Worm (Caenorhabditis elegans): Measurements from ENCODE around the gene memo-1.

DNA sequence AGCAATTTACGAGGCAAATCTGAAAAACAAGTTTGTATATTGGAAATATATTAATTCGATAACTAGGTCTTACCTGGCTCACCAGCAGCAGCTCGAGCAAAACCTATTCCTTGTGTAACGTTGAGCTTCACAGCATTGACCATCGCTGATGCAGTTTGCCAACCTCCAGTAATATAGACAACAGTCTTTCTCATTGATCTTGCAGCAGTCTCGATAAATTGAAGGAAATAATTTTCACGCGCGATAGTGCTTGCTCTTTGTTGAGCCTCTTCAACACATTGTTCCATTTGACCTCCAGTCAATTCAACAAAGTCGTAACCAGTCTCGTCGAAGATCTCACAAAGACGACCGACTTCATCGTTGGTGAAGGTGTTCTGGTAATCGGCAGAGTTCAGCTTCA is 36.4 kb downstream of the memo-1 start:
- TF ChIP-seq F13H6.1 (tag; optimal IDR thresholded peaks at IDR 0.05) (no peak), lin-13 (GFP tag; optimal IDR thresholded peaks at IDR 0.05) (no peak), nhr-12 (tag; optimal IDR thresholded peaks at IDR 0.05) (no peak), nhr-10 (tag; optimal IDR thresholded peaks at IDR 0.05) (no peak), alr-1 (tag; optimal IDR thresholded peaks at IDR 0.05) (no peak), ZK546.5 (tag; optimal IDR thresholded peaks at IDR 0.05) (no peak), egl-27 (tag; optimal IDR thresholded peaks at IDR 0.05) (no peak), unc-62 (GFP tag; optimal IDR thresholded peaks at IDR 0.05) (no peak), aly-2 (tag; optimal IDR thresholded peaks at IDR 0.05) (no peak), elt-1 (tag; optimal IDR thresholded peaks at IDR 0.05) (no peak)

All from whole organism, L2 larva.